Fruit fly (Drosophila melanogaster) whole organism, adult: ENCODE results near the gene galla-2.

Source experiments
- CG11617 ChIP-seq: fragments of 200-800 bp; sonication (Bioruptor generic); optimal IDR thresholded peaks from 2 replicates; lab custom pipeline; 2017; ENCODE audit warnings: mild to moderate bottlenecking, missing biosample characterization, missing genetic modification reagents, missing genetic modification characterization
- CG12768 ChIP-seq: fragments of 200-800 bp; sonication (Bioruptor generic); optimal IDR thresholded peaks from 2 replicates; lab custom pipeline; 2017; ENCODE audit warnings: missing biosample characterization, missing genetic modification characterization, mild to moderate bottlenecking, moderate library complexity, missing genetic modification reagents
- CG14711 ChIP-seq: fragments of 200-800 bp; sonication (Bioruptor generic); optimal IDR thresholded peaks from 2 replicates; lab custom pipeline; 2018; ENCODE audit warnings: missing biosample characterization, mild to moderate bottlenecking, missing genetic modification characterization, moderate library complexity
- CG1620 ChIP-seq: fragments of 200-800 bp; sonication (Bioruptor generic); optimal IDR thresholded peaks from 2 replicates; lab custom pipeline; 2016; ENCODE audit warnings: missing biosample characterization, missing genetic modification characterization
- CG33017 ChIP-seq: fragments of 200-800 bp; sonication (Bioruptor generic); optimal IDR thresholded peaks from 2 replicates; lab custom pipeline; 2018; ENCODE audit warnings: missing biosample characterization, mild to moderate bottlenecking, missing genetic modification characterization, moderate library complexity
- CG5204 ChIP-seq: fragments of 200-800 bp; sonication (Bioruptor generic); optimal IDR thresholded peaks from 2 replicates; lab custom pipeline; 2016; ENCODE audit warnings: missing biosample characterization, missing genetic modification characterization
- CG7045 ChIP-seq: fragments of 200-800 bp; sonication (Bioruptor generic); optimal IDR thresholded peaks from 2 replicates; lab custom pipeline; 2017; ENCODE audit warnings: missing biosample characterization, mild to moderate bottlenecking, missing genetic modification characterization
- CG7101 ChIP-seq: fragments of 200-800 bp; sonication (Bioruptor generic); optimal IDR thresholded peaks from 2 replicates; lab custom pipeline; 2018; ENCODE audit warnings: missing biosample characterization, mild to moderate bottlenecking, missing genetic modification characterization, moderate library complexity
- Clk ChIP-seq: fragments of 200-800 bp; sonication (Bioruptor generic); optimal IDR thresholded peaks from 2 replicates; lab custom pipeline; 2017; ENCODE audit warnings: missing biosample characterization, missing genetic modification characterization
- Crg-1 ChIP-seq: fragments of 200-800 bp; sonication (Bioruptor generic); optimal IDR thresholded peaks from 2 replicates; lab custom pipeline; 2016; ENCODE audit warnings: missing biosample characterization, missing genetic modification characterization
- Hr96 ChIP-seq: fragments of 200-800 bp; sonication (Bioruptor generic); optimal IDR thresholded peaks from 2 replicates; lab custom pipeline; 2016; ENCODE audit warnings: missing biosample characterization, missing genetic modification characterization
- Mnt ChIP-seq: fragments of 200-800 bp; sonication (Bioruptor generic); optimal IDR thresholded peaks from 2 replicates; lab custom pipeline; 2016; ENCODE audit warnings: missing biosample characterization, mild to moderate bottlenecking, missing genetic modification characterization
- bab1 ChIP-seq: fragments of 200-800 bp; sonication (Bioruptor generic); optimal IDR thresholded peaks from 3 replicates; lab custom pipeline; 2019; ENCODE audit warnings: missing biosample characterization, mild to moderate bottlenecking, missing genetic modification characterization, moderate library complexity
- cic ChIP-seq: fragments of 200-800 bp; sonication (Bioruptor generic); optimal IDR thresholded peaks from 2 replicates; lab custom pipeline; 2017; ENCODE audit warnings: missing biosample characterization, mild to moderate bottlenecking, missing genetic modification characterization, moderate library complexity
- cnc ChIP-seq, 2 experiments: fragments of >200 bp; optimal IDR thresholded peaks; 2 replicates each; lab custom pipeline; 2017
- kay ChIP-seq: fragments of 200-800 bp; sonication (Bioruptor generic); peaks from one replicate; lab custom pipeline; 2016; ENCODE audit warnings: missing biosample characterization, missing genetic modification characterization, borderline replicate concordance
- ovo ChIP-seq: fragments of 200-800 bp; sonication (Bioruptor generic); optimal IDR thresholded peaks from 2 replicates; lab custom pipeline; 2016; ENCODE audit warnings: missing biosample characterization, missing genetic modification characterization
- pad ChIP-seq: fragments of 200-800 bp; sonication (Bioruptor generic); optimal IDR thresholded peaks from 3 replicates; lab custom pipeline; 2017; ENCODE audit warnings: missing biosample characterization, missing genetic modification characterization, mild to moderate bottlenecking, moderate library complexity, missing genetic modification reagents
- tj ChIP-seq: fragments of 200-800 bp; sonication (Bioruptor generic); optimal IDR thresholded peaks from 3 replicates; lab custom pipeline; 2017; ENCODE audit warnings: missing biosample characterization, mild to moderate bottlenecking, missing genetic modification characterization, moderate library complexity
- toe ChIP-seq: fragments of 200-800 bp; sonication (Bioruptor generic); optimal IDR thresholded peaks from 2 replicates; lab custom pipeline; 2016; ENCODE audit warnings: missing biosample characterization, missing genetic modification characterization

Gene galla-2

DNA sequence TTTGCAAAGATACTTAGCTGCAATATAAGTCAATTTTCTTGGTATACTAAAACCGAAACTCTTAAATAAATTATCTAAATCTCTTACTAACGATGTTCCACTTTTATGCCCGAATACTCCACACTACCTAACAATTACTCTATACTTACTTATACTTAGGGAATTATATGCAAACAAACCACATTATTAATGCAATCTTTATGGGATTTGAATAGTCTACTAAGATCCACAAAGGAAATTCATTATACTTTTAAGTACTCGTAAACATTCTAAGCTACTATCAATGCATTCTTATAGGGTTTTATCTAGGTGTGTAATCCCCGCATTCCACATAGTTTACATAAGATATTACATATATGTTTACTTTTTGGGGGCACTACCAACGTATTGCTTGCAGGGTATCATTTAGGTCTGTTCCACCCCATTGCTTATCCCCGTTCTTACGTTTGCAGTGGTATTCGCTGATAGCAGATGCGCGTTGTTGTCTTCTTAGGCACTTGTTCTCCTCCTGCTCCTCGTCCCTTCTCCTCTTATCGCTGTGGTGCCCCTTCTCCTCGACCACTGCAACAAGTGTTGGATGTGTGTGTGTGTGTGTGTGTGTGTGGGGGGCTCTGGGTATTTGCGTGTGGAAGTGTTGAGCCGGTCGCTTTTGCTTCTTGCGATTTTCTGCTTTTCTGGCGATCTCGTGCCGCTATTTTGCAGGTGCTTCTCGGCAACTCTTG, 15.0 kb downstream of the galla-2 start:
- TF ChIP-seq CG11617 (GFP tag; lab: Kevin White, UChicago) (no peak), cic (GFP tag; lab: Kevin White, UChicago) (peak; percentile 73), pad (GFP tag; lab: Kevin White, UChicago) (peak; percentile 69), CG7045 (no peak), CG33017 (tag; lab: Kevin White, UChicago) (peak; percentile 41), CG12768 (GFP tag; lab: Kevin White, UChicago) (no peak)

DNA sequence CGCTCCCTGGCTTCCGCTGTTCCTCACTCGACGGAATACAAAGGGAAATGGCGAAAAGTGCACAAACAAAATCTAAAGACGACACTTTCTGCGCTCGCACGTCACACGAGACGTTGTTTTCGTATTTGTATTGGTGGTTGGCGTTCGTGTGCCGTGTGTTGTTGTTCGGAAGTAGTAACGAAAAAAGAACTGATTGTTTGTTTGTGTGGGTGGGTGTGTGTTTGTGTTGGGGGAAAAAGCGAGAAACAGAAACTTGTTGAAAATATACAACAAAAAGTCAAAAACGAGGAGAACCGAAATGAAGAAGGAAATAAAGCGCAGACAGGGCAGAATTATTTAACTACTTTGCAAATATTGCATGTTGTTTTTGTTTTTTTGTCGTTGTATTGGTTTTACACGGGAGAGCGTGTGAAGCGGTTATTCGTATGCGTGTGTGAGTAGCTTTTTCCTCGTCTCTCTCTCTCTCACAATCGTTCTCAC, 15.6 kb downstream of the galla-2 start:
- TF ChIP-seq cic (GFP tag; lab: Kevin White, UChicago) (peak; percentile 67), CG5204 (GFP tag; lab: Kevin White, UChicago) (no peak), pad (GFP tag; lab: Kevin White, UChicago) (peak; percentile 60), tj (GFP tag; lab: Kevin White, UChicago) (peak; percentile 98), bab1 (GFP tag; lab: Kevin White, UChicago) (peak; percentile 1), Mnt (peak; percentile 67), CG12768 (GFP tag; lab: Kevin White, UChicago) (no peak), Crg-1 (GFP tag; lab: Kevin White, UChicago) (no peak)

DNA sequence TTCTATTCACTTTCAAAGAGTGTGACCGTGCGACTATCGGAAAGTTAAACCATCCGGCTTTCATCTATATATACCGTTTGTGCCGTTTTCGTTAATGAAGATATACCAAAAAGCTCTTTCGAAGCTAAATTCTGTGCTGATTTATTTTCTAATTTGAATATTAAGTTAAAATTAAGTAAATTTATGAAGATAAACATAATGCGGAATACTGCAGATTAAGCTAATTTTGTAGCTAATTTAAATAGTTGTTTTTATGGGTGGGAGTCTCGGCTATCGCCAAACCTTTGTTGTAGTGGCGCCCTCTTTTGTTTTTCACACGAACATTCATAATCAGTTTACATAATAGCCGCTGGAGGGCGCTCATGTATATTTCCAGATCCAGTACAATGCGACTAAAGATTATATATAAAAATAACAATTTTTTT, 16.4 kb downstream of the galla-2 start, which contains the start of gene Aps:
TSS of gene Aps (minus strand) at position 37 of the 425 bp plus-strand sequence.
- TF ChIP-seq CG14711 (tag; lab: Kevin White, UChicago) (no peak), ovo (GFP tag; lab: Kevin White, UChicago) (peak; percentile 38), Mnt (peak; percentile 35), cic (GFP tag; lab: Kevin White, UChicago) (no peak), tj (GFP tag; lab: Kevin White, UChicago) (no peak), CG33017 (tag; lab: Kevin White, UChicago) (no peak), CG12768 (GFP tag; lab: Kevin White, UChicago) (no peak), CG1620 (GFP tag; lab: Kevin White, UChicago) (peak; percentile 71), CG11617 (GFP tag; lab: Kevin White, UChicago) (no peak), CG7101 (tag; lab: Kevin White, UChicago) (no peak), Crg-1 (GFP tag; lab: Kevin White, UChicago) (peak; percentile 42), pad (GFP tag; lab: Kevin White, UChicago) (peak; percentile 16), Clk (no peak), CG5204 (GFP tag; lab: Kevin White, UChicago) (no peak), bab1 (GFP tag; lab: Kevin White, UChicago) (no peak), toe (GFP tag; lab: Kevin White, UChicago) (peak; percentile 67), kay (GFP tag; lab: Kevin White, UChicago) (no peak), cnc (optimal IDR thresholded peaks at IDR 0.05; lab: Kevin White, UChicago) (no peak), Hr96 (peak; percentile 30), CG7045 (no peak)

DNA sequence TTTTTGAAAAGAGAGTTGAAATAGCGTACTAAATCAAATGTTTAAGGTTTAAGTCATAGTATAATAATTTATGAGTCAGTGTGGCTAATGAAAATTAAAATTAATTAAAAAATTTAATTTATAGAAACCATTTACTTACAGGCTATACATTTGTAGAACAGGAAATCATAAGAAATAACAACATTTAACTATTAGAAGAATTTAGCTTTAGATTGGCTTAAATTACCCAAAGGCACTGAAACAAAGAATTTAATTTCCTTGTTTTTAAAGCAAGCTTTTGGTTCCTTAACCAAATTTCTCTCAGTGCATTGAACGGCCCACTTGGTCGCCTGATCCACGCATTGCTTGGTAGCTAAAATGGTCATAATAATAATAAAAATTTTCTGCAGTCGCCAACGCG, 20.8 kb downstream of the galla-2 start:
- no peak for TF ChIP-seq pad (GFP tag; lab: Kevin White, UChicago)
- no peak for TF ChIP-seq kay (GFP tag; lab: Kevin White, UChicago)
- no peak for TF ChIP-seq cnc (optimal IDR thresholded peaks at IDR 0.05; lab: Kevin White, UChicago)
- TF ChIP-seq tj (GFP tag; lab: Kevin White, UChicago) = no peak
- no peak for TF ChIP-seq Clk
- TF ChIP-seq bab1 (GFP tag; lab: Kevin White, UChicago) = no peak
- TF ChIP-seq toe (GFP tag; lab: Kevin White, UChicago) = no peak
- no peak for TF ChIP-seq ovo (GFP tag; lab: Kevin White, UChicago)
- TF ChIP-seq Hr96 = no peak
- no peak for TF ChIP-seq CG33017 (tag; lab: Kevin White, UChicago)
- TF ChIP-seq CG11617 (GFP tag; lab: Kevin White, UChicago) = no peak

DNA sequence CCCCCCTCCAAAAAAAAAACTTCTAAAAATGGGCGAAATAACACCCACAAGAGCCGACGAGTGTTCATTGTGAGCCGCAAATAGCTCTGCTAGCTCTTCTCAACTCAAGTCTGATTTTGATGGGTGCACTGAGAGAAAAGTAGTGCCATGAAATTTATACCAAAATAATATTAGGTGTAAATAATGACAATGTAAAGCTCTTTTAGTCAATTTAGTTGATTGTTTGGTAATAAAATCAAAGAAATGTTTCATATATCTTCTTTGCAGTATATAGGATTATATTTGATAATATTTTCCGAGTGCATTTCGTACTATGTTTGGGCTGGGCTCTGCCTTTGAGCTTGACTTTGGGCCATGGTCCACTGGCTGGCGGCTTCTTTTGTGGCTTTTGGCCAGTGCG, 22.1 kb downstream of the galla-2 start:
- TF ChIP-seq cnc (optimal IDR thresholded peaks at IDR 0.05; lab: Kevin White, UChicago) (no peak), Clk (no peak), pad (GFP tag; lab: Kevin White, UChicago) (no peak), toe (GFP tag; lab: Kevin White, UChicago) (no peak), CG12768 (GFP tag; lab: Kevin White, UChicago) (no peak), CG7045 (no peak), Crg-1 (GFP tag; lab: Kevin White, UChicago) (no peak), kay (GFP tag; lab: Kevin White, UChicago) (no peak), CG33017 (tag; lab: Kevin White, UChicago) (no peak), tj (GFP tag; lab: Kevin White, UChicago) (no peak), Hr96 (no peak), CG14711 (tag; lab: Kevin White, UChicago) (no peak), CG7101 (tag; lab: Kevin White, UChicago) (no peak), Mnt (no peak), bab1 (GFP tag; lab: Kevin White, UChicago) (no peak), CG11617 (GFP tag; lab: Kevin White, UChicago) (no peak), ovo (GFP tag; lab: Kevin White, UChicago) (no peak), CG1620 (GFP tag; lab: Kevin White, UChicago) (no peak)

DNA sequence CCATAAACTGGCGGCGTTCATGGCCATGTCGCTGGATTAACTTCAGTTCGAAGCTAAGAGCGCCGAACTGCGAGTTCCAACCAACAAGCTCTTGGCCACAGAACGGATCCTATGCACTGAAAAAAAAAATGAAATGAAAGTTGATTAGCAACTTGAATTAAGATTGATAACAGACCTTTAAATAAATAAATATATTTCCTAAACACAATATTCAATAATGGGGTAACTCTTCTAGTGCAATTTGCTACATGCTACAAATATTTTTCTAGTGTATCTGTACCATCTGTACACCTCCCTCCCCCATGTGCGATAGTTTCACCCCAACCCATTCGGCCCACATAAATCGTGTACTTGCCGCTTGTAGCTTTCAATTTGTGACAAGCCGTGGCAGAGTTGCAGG, 26.9 kb downstream of the galla-2 start:
- TF ChIP-seq CG33017 (tag; lab: Kevin White, UChicago) (no peak), CG14711 (tag; lab: Kevin White, UChicago) (no peak), cnc (optimal IDR thresholded peaks at IDR 0.05; lab: Kevin White, UChicago) (no peak)
